Worm (Caenorhabditis elegans): ENCODE data around the gene R07B7.9.

DNA sequence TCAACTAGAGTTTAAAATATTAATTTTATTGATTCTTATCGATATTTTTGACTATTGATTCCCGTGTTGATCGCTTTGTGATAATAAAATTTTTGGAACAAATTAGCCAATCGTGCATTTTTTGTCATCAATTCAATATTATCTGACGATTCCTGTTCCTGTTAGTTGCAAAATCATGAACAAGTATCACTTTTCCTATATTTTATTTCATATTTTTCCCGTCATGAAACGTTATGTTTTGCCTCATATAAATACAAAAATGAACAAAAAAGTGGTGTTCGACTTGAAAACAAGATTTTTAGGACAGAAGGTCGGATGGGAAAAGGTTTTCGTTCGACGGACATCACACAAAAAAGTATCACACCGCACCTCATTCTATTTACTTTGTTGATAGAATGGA is 41.1 kb upstream of the R07B7.9 start, which contains the start of gene C13C4.6:
- TF ChIP-seq pha-4 (tag; optimal IDR thresholded peaks at IDR 0.05) (no peak), ceh-82 (tag; optimal IDR thresholded peaks at IDR 0.05) (no peak), nfya-1 (tag; optimal IDR thresholded peaks at IDR 0.05; ENCODE audit: insufficient read depth) (no peak), aly-2 (tag; optimal IDR thresholded peaks at IDR 0.05) (no peak), unc-39 (tag; optimal IDR thresholded peaks at IDR 0.05) (no peak), egl-5 (tag; optimal IDR thresholded peaks at IDR 0.05) (no peak), zag-1 (tag; optimal IDR thresholded peaks at IDR 0.05) (no peak)
